Fruit fly (Drosophila melanogaster) whole organism, embryonic: Measurements from ENCODE around the gene Srr.

Source experiments
- Abd-B ChIP-seq: fragments of 200-800 bp; sonication (Bioruptor generic); optimal IDR thresholded peaks from 2 replicates; lab custom pipeline; 2018; ENCODE audit warnings: missing biosample characterization, mild to moderate bottlenecking, missing genetic modification characterization, moderate library complexity
- CG10366 ChIP-seq: fragments of 200-800 bp; sonication (Bioruptor generic); IDR thresholded peaks from 2 replicates; pipeline ENCODE4 v1.3.6; 2022; ENCODE audit warnings: missing biosample characterization, missing genetic modification characterization
- CG10431 ChIP-seq: fragments of 200-800 bp; sonication (Bioruptor generic); optimal IDR thresholded peaks from 3 replicates; lab custom pipeline; 2018; ENCODE audit warnings: missing biosample characterization, mild to moderate bottlenecking, missing genetic modification characterization
- CG14050 ChIP-seq: fragments of 200-800 bp; sonication (Bioruptor generic); IDR thresholded peaks from 3 replicates; pipeline ENCODE4 v1.3.6; 2022; ENCODE audit warnings: missing biosample characterization, missing genetic modification characterization
- CG1603 ChIP-seq: fragments of 200-800 bp; sonication (Bioruptor generic); optimal IDR thresholded peaks from 2 replicates; lab custom pipeline; 2019; ENCODE audit warnings: missing biosample characterization, mild to moderate bottlenecking, missing genetic modification characterization, moderate library complexity
- CG17186 ChIP-seq: fragments of 200-800 bp; sonication (Bioruptor generic); optimal IDR thresholded peaks from 3 replicates; lab custom pipeline; 2017; ENCODE audit warnings: missing biosample characterization, missing genetic modification reagents, missing genetic modification characterization
- CG3407 ChIP-seq: fragments of 200-800 bp; sonication (Bioruptor generic); optimal IDR thresholded peaks from 2 replicates; lab custom pipeline; 2018; ENCODE audit warnings: missing biosample characterization, mild to moderate bottlenecking, missing genetic modification characterization
- CG4328 ChIP-seq: fragments of 200-800 bp; sonication (Bioruptor generic); optimal IDR thresholded peaks from 3 replicates; lab custom pipeline; 2017; ENCODE audit warnings: missing biosample characterization, missing genetic modification reagents, missing genetic modification characterization
- CG4617 ChIP-seq: fragments of 200-800 bp; sonication (Bioruptor generic); optimal IDR thresholded peaks from 3 replicates; lab custom pipeline; 2016; ENCODE audit warnings: missing biosample characterization, missing genetic modification characterization, borderline replicate concordance
- CG4707 ChIP-seq: fragments of 200-800 bp; sonication (Bioruptor generic); optimal IDR thresholded peaks from 2 replicates; lab custom pipeline; 2018; ENCODE audit warnings: missing biosample characterization, mild to moderate bottlenecking, missing genetic modification characterization, moderate library complexity
- CG4854 ChIP-seq: fragments of 200-800 bp; sonication (Bioruptor generic); optimal IDR thresholded peaks from 2 replicates; lab custom pipeline; 2016; ENCODE audit warnings: missing biosample characterization, missing genetic modification characterization, inconsistent platforms
- CG6175 ChIP-seq: fragments of 200-800 bp; sonication (Bioruptor generic); IDR thresholded peaks from 3 replicates; pipeline ENCODE4 v1.3.6; 2022; ENCODE audit warnings: missing biosample characterization, missing genetic modification characterization
- CG8281 ChIP-seq: fragments of 200-800 bp; sonication (Bioruptor generic); optimal IDR thresholded peaks from 2 replicates; lab custom pipeline; 2018; ENCODE audit warnings: missing biosample characterization, mild to moderate bottlenecking, missing genetic modification characterization, moderate library complexity
- CG8290 ChIP-seq, 3 experiments: fragments of 200-800 bp; sonication (Bioruptor generic); optimal IDR thresholded peaks; 2 replicates each; lab custom pipeline; 2016 to 2019; ENCODE audit warnings: missing biosample characterization in 3 of 3, missing genetic modification characterization in 3 of 3, mild to moderate bottlenecking in 2 of 3, moderate library complexity in 1 of 3
- CG9817 ChIP-seq: fragments of 200-800 bp; sonication (Bioruptor generic); optimal IDR thresholded peaks from 2 replicates; lab custom pipeline; 2018; ENCODE audit warnings: missing biosample characterization, mild to moderate bottlenecking, missing genetic modification characterization, moderate library complexity
- CG9932 ChIP-seq: fragments of 200-800 bp; sonication (Bioruptor generic); IDR thresholded peaks from 2 replicates; pipeline ENCODE4 v1.3.6; 2022; ENCODE audit warnings: missing biosample characterization, missing genetic modification characterization
- Deaf1 ChIP-seq: fragments of 200-800 bp; optimal IDR thresholded peaks from 3 replicates; lab custom pipeline; 2019; ENCODE audit warnings: missing biosample characterization, mild to moderate bottlenecking, missing genetic modification characterization, moderate library complexity
- Doc2 ChIP-seq: fragments of 200-800 bp; sonication (Bioruptor generic); IDR thresholded peaks from 2 replicates; pipeline ENCODE4 v1.3.6; 2022; ENCODE audit warnings: missing biosample characterization, missing genetic modification characterization
- Fer2 ChIP-seq: fragments of 200-800 bp; sonication (Bioruptor generic); optimal IDR thresholded peaks from 2 replicates; lab custom pipeline; 2018; ENCODE audit warnings: missing biosample characterization, mild to moderate bottlenecking, missing genetic modification characterization, moderate library complexity
- GATAe ChIP-seq: fragments of 200-800 bp; sonication (Bioruptor generic); conservative IDR thresholded peaks from 2 replicates; pipeline ENCODE4 v1.3.6; 2022; ENCODE audit warnings: missing biosample characterization, missing genetic modification characterization
- Hmx ChIP-seq: fragments of 200-800 bp; sonication (Bioruptor generic); optimal IDR thresholded peaks from 2 replicates; lab custom pipeline; 2016; ENCODE audit warnings: missing biosample characterization, missing genetic modification characterization
- Lim3 ChIP-seq: fragments of 200-800 bp; sonication (Bioruptor generic); IDR thresholded peaks from 2 replicates; pipeline ENCODE4 v1.3.6; 2022; ENCODE audit warnings: missing biosample characterization, missing genetic modification characterization
- Med ChIP-seq: fragments of 200-800 bp; sonication (Bioruptor generic); peaks from one replicate; lab custom pipeline; 2016; ENCODE audit warnings: missing biosample characterization, missing genetic modification characterization, mild to moderate bottlenecking, inconsistent platforms, moderate library complexity
- NFAT ChIP-seq: fragments of 200-800 bp; sonication (Bioruptor generic); IDR thresholded peaks from 2 replicates; pipeline ENCODE4 v1.3.6; 2022; ENCODE audit warnings: missing biosample characterization, missing genetic modification characterization
- Poxn ChIP-seq: fragments of 200-800 bp; sonication (Bioruptor generic); IDR thresholded peaks from 2 replicates; pipeline ENCODE4 v1.3.6; 2022; ENCODE audit warnings: missing biosample characterization, missing genetic modification characterization
- Sox102F ChIP-seq: fragments of 200-800 bp; sonication (Bioruptor generic); optimal IDR thresholded peaks from 2 replicates; lab custom pipeline; 2018; ENCODE audit warnings: missing biosample characterization, mild to moderate bottlenecking, missing genetic modification characterization, moderate library complexity
- Sry-β ChIP-seq: fragments of 200-800 bp; sonication (Bioruptor generic); optimal IDR thresholded peaks from 2 replicates; lab custom pipeline; 2018; ENCODE audit warnings: missing biosample characterization, mild to moderate bottlenecking, missing genetic modification characterization, moderate library complexity
- Vsx1 ChIP-seq: fragments of 200-800 bp; sonication (Bioruptor generic); optimal IDR thresholded peaks from 2 replicates; lab custom pipeline; 2017; ENCODE audit warnings: missing biosample characterization, mild to moderate bottlenecking, missing genetic modification characterization, missing genetic modification reagents
- corto ChIP-seq: fragments of 200-800 bp; sonication (Bioruptor generic); optimal IDR thresholded peaks from 2 replicates; lab custom pipeline; 2016; ENCODE audit warnings: missing biosample characterization, mild to moderate bottlenecking, missing genetic modification characterization, moderate library complexity
- dmrt99B ChIP-seq: fragments of 200-800 bp; sonication (Bioruptor generic); optimal IDR thresholded peaks from 2 replicates; lab custom pipeline; 2018; ENCODE audit warnings: missing biosample characterization, mild to moderate bottlenecking, missing genetic modification characterization, moderate library complexity
- emc ChIP-seq: fragments of 200-800 bp; sonication (Bioruptor generic); optimal IDR thresholded peaks from 2 replicates; lab custom pipeline; 2016; ENCODE audit warnings: missing biosample characterization, missing genetic modification characterization
- fd64A ChIP-seq: fragments of 200-800 bp; sonication (Bioruptor generic); optimal IDR thresholded peaks from 3 replicates; lab custom pipeline; 2018; ENCODE audit warnings: missing biosample characterization, mild to moderate bottlenecking, missing genetic modification characterization
- gcm ChIP-seq: fragments of 200-800 bp; sonication (Bioruptor generic); optimal IDR thresholded peaks from 2 replicates; lab custom pipeline; 2019; ENCODE audit warnings: missing biosample characterization, mild to moderate bottlenecking, missing genetic modification characterization, moderate library complexity
- gsb-n ChIP-seq: fragments of 200-800 bp; sonication (Bioruptor generic); optimal IDR thresholded peaks from 3 replicates; lab custom pipeline; 2018; ENCODE audit warnings: missing biosample characterization, mild to moderate bottlenecking, missing genetic modification characterization
- hth ChIP-seq: fragments of >200 bp; optimal IDR thresholded peaks from 2 replicates; lab custom pipeline; 2017; ENCODE audit warnings: inconsistent platforms
- jing ChIP-seq: fragments of 200-800 bp; sonication (Bioruptor generic); optimal IDR thresholded peaks from 2 replicates; lab custom pipeline; 2018; ENCODE audit warnings: missing biosample characterization, mild to moderate bottlenecking, missing genetic modification characterization
- knrl ChIP-seq: fragments of 200-800 bp; sonication (Bioruptor generic); IDR thresholded peaks from 3 replicates; pipeline ENCODE4 v1.3.6; 2022; ENCODE audit warnings: missing biosample characterization, missing genetic modification characterization; ENCODE audit not compliant: partially characterized antibody
- mam ChIP-seq: fragments of 200-800 bp; sonication (Bioruptor generic); optimal IDR thresholded peaks from 3 replicates; lab custom pipeline; 2016; ENCODE audit warnings: missing biosample characterization, missing genetic modification characterization
- mirr ChIP-seq: fragments of 200-800 bp; sonication (Bioruptor generic); optimal IDR thresholded peaks from 3 replicates; lab custom pipeline; 2018; ENCODE audit warnings: missing biosample characterization, mild to moderate bottlenecking, missing genetic modification characterization
- nau ChIP-seq: fragments of 200-800 bp; sonication (Bioruptor generic); optimal IDR thresholded peaks from 3 replicates; lab custom pipeline; 2017; ENCODE audit warnings: missing biosample characterization, mild to moderate bottlenecking, missing genetic modification characterization, missing genetic modification reagents
- oc ChIP-seq: fragments of 200-800 bp; sonication (Bioruptor generic); optimal IDR thresholded peaks from 2 replicates; lab custom pipeline; 2018; ENCODE audit warnings: missing biosample characterization, mild to moderate bottlenecking, missing genetic modification characterization, moderate library complexity
- prd ChIP-seq, 3 experiments: fragments of >200 bp in 2 of 3; fragments of 200-800 bp in 1 of 3; sonication (Bioruptor generic) in 1 of 3; optimal IDR thresholded peaks in 2 of 3; IDR thresholded peaks in 1 of 3; 2 replicates in 2 of 3; 3 replicates in 1 of 3; pipeline versions ENCODE4 v1.3.6 to Lab custom; 2017 to 2022; ENCODE audit warnings: missing biosample characterization in 1 of 3, missing genetic modification characterization in 1 of 3
- psq ChIP-seq: fragments of 200-800 bp; sonication (Bioruptor generic); optimal IDR thresholded peaks from 2 replicates; lab custom pipeline; 2017; ENCODE audit warnings: missing biosample characterization, missing genetic modification characterization
- row ChIP-seq: fragments of 200-800 bp; sonication (Bioruptor generic); IDR thresholded peaks from 3 replicates; pipeline ENCODE4 v1.3.6; 2022; ENCODE audit warnings: missing biosample characterization, missing genetic modification characterization
- sim ChIP-seq: fragments of 200-800 bp; sonication (Bioruptor generic); IDR thresholded peaks from 2 replicates; pipeline ENCODE4 v1.3.6; 2022; ENCODE audit warnings: missing biosample characterization, missing genetic modification characterization
- slbo ChIP-seq: fragments of 200-800 bp; sonication (Bioruptor generic); IDR thresholded peaks from 2 replicates; pipeline ENCODE4 v1.3.6; 2022; ENCODE audit warnings: missing biosample characterization, missing genetic modification characterization
- so ChIP-seq: fragments of 200-800 bp; sonication (Bioruptor generic); IDR thresholded peaks from 3 replicates; pipeline ENCODE4 v1.3.6; 2022; ENCODE audit warnings: missing biosample characterization, missing genetic modification characterization
- toy ChIP-seq: fragments of 200-800 bp; sonication (Bioruptor generic); IDR thresholded peaks from 2 replicates; pipeline ENCODE4 v1.3.6; 2022; ENCODE audit warnings: missing biosample characterization, missing genetic modification characterization
- ttk ChIP-seq: fragments of 200-800 bp; sonication (Bioruptor generic); IDR thresholded peaks from 2 replicates; pipeline ENCODE4 v2.1.2; 2022; ENCODE audit warnings: missing biosample characterization, missing genetic modification characterization
- vvl ChIP-seq: fragments of 200-800 bp; sonication (Bioruptor generic); IDR thresholded peaks from 2 replicates; pipeline ENCODE4 v1.3.6; 2022; ENCODE audit warnings: missing biosample characterization, missing genetic modification characterization

Gene Srr

DNA sequence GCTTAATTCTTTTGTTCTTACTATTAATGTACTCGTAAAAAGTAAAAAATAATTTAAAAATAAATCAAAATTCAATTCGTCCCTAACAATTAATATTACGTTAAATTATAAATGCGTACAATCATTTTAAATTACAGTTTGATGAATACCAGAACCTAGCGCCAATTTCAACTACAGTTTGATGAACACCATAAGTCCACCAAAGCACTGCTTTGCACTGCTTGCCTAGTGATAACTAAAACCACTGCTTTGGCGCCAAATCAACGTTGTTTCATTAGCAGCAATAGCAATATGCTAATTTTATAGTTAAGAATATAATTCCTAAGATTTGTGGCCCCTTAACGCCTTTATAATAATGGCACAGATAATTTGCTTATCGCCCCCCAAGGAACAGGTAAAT lies 36.4 kb upstream of the Srr start (continued):
- no peak for TF ChIP-seq CG4854
- TF ChIP-seq vvl (GFP tag; lab: Robert Waterston, UW), result no peak; the same call in 1 of the 2 replicates
- TF ChIP-seq GATAe (GFP tag; lab: Robert Waterston, UW), result peak; percentile 38
- TF ChIP-seq slbo, result peak; percentile 24; the same call in 1 of the 2 replicates
- TF ChIP-seq Med (GFP tag; lab: Kevin White, UChicago), result no peak
- TF ChIP-seq so (GFP tag; lab: Robert Waterston, UW), result no peak
- TF ChIP-seq Sry-β, result no peak
- no peak for TF ChIP-seq CG4328
- no peak for TF ChIP-seq CG10366 (GFP tag; lab: Robert Waterston, UW)
- no peak for TF ChIP-seq CG6175 (GFP tag; lab: Robert Waterston, UW)
- no peak for TF ChIP-seq ttk (GFP tag; lab: Robert Waterston, UW)
- TF ChIP-seq oc (tag; lab: Kevin White, UChicago), result no peak
- TF ChIP-seq dmrt99B, result no peak
- TF ChIP-seq prd (optimal IDR thresholded peaks at IDR 0.05; lab: Kevin White, UChicago), result no peak
- peak; percentile 65; the same call in 2 of the 3 replicates for TF ChIP-seq prd (GFP tag; IDR thresholded peaks at IDR 0.05; lab: Robert Waterston, UW)
- no peak for TF ChIP-seq CG4707 (GFP tag; lab: Kevin White, UChicago)
- no peak for TF ChIP-seq Doc2 (GFP tag; lab: Robert Waterston, UW)
- no peak for TF ChIP-seq nau
- no peak for TF ChIP-seq Sox102F (GFP tag; lab: Kevin White, UChicago)
- no peak for TF ChIP-seq fd64A (GFP tag; lab: Kevin White, UChicago)
- no peak for TF ChIP-seq Lim3 (GFP tag; lab: Robert Waterston, UW)
- no peak for TF ChIP-seq jing (GFP tag; lab: Kevin White, UChicago)
- peak; percentile 48 for TF ChIP-seq CG8290 (GFP tag; optimal IDR thresholded peaks at IDR 0.05; lab: Kevin White, UChicago)
- TF ChIP-seq CG8290 (tag; optimal IDR thresholded peaks at IDR 0.05; lab: Kevin White, UChicago), result peak in 1 of 2 experiments; percentile 67
- TF ChIP-seq Hmx (GFP tag; lab: Kevin White, UChicago), result no peak
- no peak for TF ChIP-seq emc
- TF ChIP-seq Abd-B (GFP tag; lab: Kevin White, UChicago), result no peak
- TF ChIP-seq gsb-n (tag; lab: Kevin White, UChicago), result peak; percentile 67
- TF ChIP-seq knrl (GFP tag; lab: Robert Waterston, UW), result peak; percentile 72; the same call in 2 of the 3 replicates
- no peak for TF ChIP-seq CG17186
- TF ChIP-seq CG9817 (tag; lab: Kevin White, UChicago), result no peak
- no peak for TF ChIP-seq Vsx1 (GFP tag; lab: Kevin White, UChicago)
- TF ChIP-seq toy (GFP tag; lab: Robert Waterston, UW), result no peak
- TF ChIP-seq corto (GFP tag; lab: Kevin White, UChicago), result no peak
- no peak for TF ChIP-seq gcm
- no peak for TF ChIP-seq Poxn (GFP tag; lab: Robert Waterston, UW)
- no peak for TF ChIP-seq row (GFP tag; lab: Robert Waterston, UW)
- TF ChIP-seq CG1603 (tag; lab: Kevin White, UChicago), result peak; percentile 57
- peak; percentile 39; the same call in 1 of the 2 replicates for TF ChIP-seq NFAT (GFP tag; lab: Robert Waterston, UW)
- TF ChIP-seq CG4617 (GFP tag; lab: Kevin White, UChicago), result no peak
- TF ChIP-seq CG10431 (GFP tag; lab: Kevin White, UChicago), result no peak
- no peak for TF ChIP-seq hth (lab: Kevin White, UChicago)
- no peak for TF ChIP-seq CG3407 (GFP tag; lab: Kevin White, UChicago)
- TF ChIP-seq mam, result no peak
- TF ChIP-seq Fer2 (tag; lab: Kevin White, UChicago), result no peak
- no peak for TF ChIP-seq CG8281 (tag; lab: Kevin White, UChicago)
- TF ChIP-seq sim (GFP tag; lab: Robert Waterston, UW), result no peak
- TF ChIP-seq CG9932 (GFP tag; lab: Robert Waterston, UW), result peak; percentile 40; the same call in 1 of the 2 replicates
- no peak for TF ChIP-seq mirr (GFP tag; lab: Kevin White, UChicago)
- no peak for TF ChIP-seq CG14050 (GFP tag; lab: Robert Waterston, UW)
- TF ChIP-seq Deaf1 (tag; lab: Kevin White, UChicago), result peak; percentile 76
- no peak for TF ChIP-seq psq (GFP tag; lab: Kevin White, UChicago)
